Worm (Caenorhabditis elegans): ENCODE data around the gene pap-3.

pap-3 gene

ce11 chrII:11842766-11843165, 26.4 kb upstream of the pap-3 start:
- no peak for TF ChIP-seq lin-39 (tag; optimal IDR thresholded peaks at IDR 0.05)
- no peak for TF ChIP-seq nhr-6 (tag; optimal IDR thresholded peaks at IDR 0.05)
- TF ChIP-seq gmeb-1 (tag; optimal IDR thresholded peaks at IDR 0.05): no peak

ce11 chrII:11842317-11842716, 25.9 kb upstream of the pap-3 start, which contains the start of gene T27D12.1:
Gene T27D12.1, plus strand, starts transcription at chrII:11842617.
- TF ChIP-seq blmp-1 (tag; optimal IDR thresholded peaks at IDR 0.05; ENCODE audit: insufficient read depth): peak; percentile 3
- TF ChIP-seq nhr-25 (tag; optimal IDR thresholded peaks at IDR 0.05): peak; percentile 16
- TF ChIP-seq nhr-10 (tag; optimal IDR thresholded peaks at IDR 0.05): no peak

- TF ChIP-seq snpc-4 (tag; optimal IDR thresholded peaks at IDR 0.05): peak; percentile 57
- peak; percentile 55 for TF ChIP-seq sma-3 (GFP tag; optimal IDR thresholded peaks at IDR 0.05)
- TF ChIP-seq nhr-21 (tag; optimal IDR thresholded peaks at IDR 0.05): peak; percentile 28
- no peak for TF ChIP-seq ztf-11 (tag; optimal IDR thresholded peaks at IDR 0.05)
Observed at ce11 chrII:11841653-11842052, 25.3 kb upstream of the pap-3 start.

- no peak for TF ChIP-seq zag-1 (tag; optimal IDR thresholded peaks at IDR 0.05)
- TF ChIP-seq nhr-25 (tag; optimal IDR thresholded peaks at IDR 0.05): peak; percentile 53
- TF ChIP-seq skn-1 (tag; optimal IDR thresholded peaks at IDR 0.05): no peak
- peak; percentile 46 for TF ChIP-seq sma-9 (GFP tag; optimal IDR thresholded peaks at IDR 0.05)
- no peak for TF ChIP-seq sma-9 (tag; optimal IDR thresholded peaks at IDR 0.05)
- TF ChIP-seq egl-27 (tag; optimal IDR thresholded peaks at IDR 0.05): no peak
Observed at ce11 chrII:11839116-11839515, 22.7 kb upstream of the pap-3 start.

- TF ChIP-seq sma-9 (GFP tag; optimal IDR thresholded peaks at IDR 0.05): peak; percentile 95
- TF ChIP-seq sma-9 (tag; optimal IDR thresholded peaks at IDR 0.05): no peak
- TF ChIP-seq blmp-1 (tag; optimal IDR thresholded peaks at IDR 0.05; ENCODE audit: insufficient read depth): peak; percentile 5
- TF ChIP-seq F13H6.1 (tag; optimal IDR thresholded peaks at IDR 0.05): no peak
- no peak for TF ChIP-seq unc-62 (GFP tag; optimal IDR thresholded peaks at IDR 0.05)
- no peak for TF ChIP-seq snpc-4 (tag; optimal IDR thresholded peaks at IDR 0.05)
- TF ChIP-seq C34F6.9 (tag; optimal IDR thresholded peaks at IDR 0.05): no peak
- no peak for TF ChIP-seq lin-11 (tag; optimal IDR thresholded peaks at IDR 0.05)
- no peak for TF ChIP-seq unc-55 (GFP tag; optimal IDR thresholded peaks at IDR 0.05)
- TF ChIP-seq elt-3 (tag; optimal IDR thresholded peaks at IDR 0.05): no peak
- peak; percentile 66 for TF ChIP-seq sma-3 (GFP tag; optimal IDR thresholded peaks at IDR 0.05)
- TF ChIP-seq ceh-82 (tag; optimal IDR thresholded peaks at IDR 0.05): no peak
- peak; percentile 24 for TF ChIP-seq egl-27 (tag; optimal IDR thresholded peaks at IDR 0.05)
- no peak for TF ChIP-seq dmd-4 (tag; optimal IDR thresholded peaks at IDR 0.05)
- no peak for TF ChIP-seq elt-1 (tag; optimal IDR thresholded peaks at IDR 0.05)
- TF ChIP-seq ztf-11 (tag; optimal IDR thresholded peaks at IDR 0.05): no peak
- no peak for TF ChIP-seq aly-2 (tag; optimal IDR thresholded peaks at IDR 0.05)
- TF ChIP-seq mbf-1 (tag; optimal IDR thresholded peaks at IDR 0.05): no peak
- peak; percentile 77 for TF ChIP-seq nhr-25 (tag; optimal IDR thresholded peaks at IDR 0.05)
- no peak for TF ChIP-seq peb-1 (tag; optimal IDR thresholded peaks at IDR 0.05)
- TF ChIP-seq ama-1 (optimal IDR thresholded peaks at IDR 0.05): no peak
- no peak for TF ChIP-seq ceh-16 (tag; optimal IDR thresholded peaks at IDR 0.05)
- no peak for TF ChIP-seq nhr-129 (tag; optimal IDR thresholded peaks at IDR 0.05)
- no peak for TF ChIP-seq R02D3.7 (tag; optimal IDR thresholded peaks at IDR 0.05)
- peak; percentile 79 for TF ChIP-seq nhr-21 (tag; optimal IDR thresholded peaks at IDR 0.05)
- TF ChIP-seq mdl-1 (tag; optimal IDR thresholded peaks at IDR 0.05): peak in 1 of 2 experiments; percentile 16
- no peak for TF ChIP-seq zag-1 (tag; optimal IDR thresholded peaks at IDR 0.05)
- no peak for TF ChIP-seq nhr-12 (tag; optimal IDR thresholded peaks at IDR 0.05)
- TF ChIP-seq unc-39 (tag; optimal IDR thresholded peaks at IDR 0.05): no peak
- TF ChIP-seq mab-5 (tag; optimal IDR thresholded peaks at IDR 0.05): no peak
- no peak for TF ChIP-seq gmeb-1 (tag; optimal IDR thresholded peaks at IDR 0.05)
- TF ChIP-seq fos-1 (tag; optimal IDR thresholded peaks at IDR 0.05): no peak
Observed at ce11 chrII:11838353-11838752, 22.0 kb upstream of the pap-3 start.
